Fruit fly (Drosophila melanogaster) whole organism, wandering third instar larva: ENCODE data around the gene Tpst.

ENCODE experiments used
- Abd-B ChIP-seq: fragments of >200 bp; optimal IDR thresholded peaks from 2 replicates; lab custom pipeline; 2017; ENCODE audit warnings: missing biosample characterization, missing genetic modification characterization
- CG32264 ChIP-seq: fragments of 200-800 bp; sonication (Bioruptor generic); optimal IDR thresholded peaks from 2 replicates; lab custom pipeline; 2016; ENCODE audit warnings: missing biosample characterization, missing genetic modification characterization
- CrebA ChIP-seq: fragments of 200-800 bp; sonication (Bioruptor generic); optimal IDR thresholded peaks from 2 replicates; lab custom pipeline; 2016; ENCODE audit warnings: missing biosample characterization, mild to moderate bottlenecking, missing genetic modification characterization, borderline replicate concordance
- Dif ChIP-seq: fragments of 200-275, 200-300 bp; sonication (Bioruptor generic); optimal IDR thresholded peaks from 2 replicates; lab custom pipeline; 2018; ENCODE audit warnings: missing biosample characterization, missing genetic modification characterization; ENCODE audit not compliant: partially characterized antibody
- GATAd ChIP-seq: sonication (Bioruptor generic); optimal IDR thresholded peaks from 2 replicates; lab custom pipeline; 2016; ENCODE audit warnings: missing biosample characterization, missing genetic modification characterization
- HLH106 ChIP-seq: fragments of 200-800 bp; optimal IDR thresholded peaks from 3 replicates; lab custom pipeline; 2019; ENCODE audit warnings: missing biosample characterization, mild to moderate bottlenecking, missing genetic modification characterization, moderate library complexity
- Hnf4 ChIP-seq: fragments of 200-800 bp; sonication (Bioruptor generic); optimal IDR thresholded peaks from 2 replicates; lab custom pipeline; 2016; ENCODE audit warnings: missing biosample characterization, mild to moderate bottlenecking, missing genetic modification characterization
- Hr83 ChIP-seq: fragments of 200-300 bp; sonication (Bioruptor generic); optimal IDR thresholded peaks from 2 replicates; lab custom pipeline; 2016; ENCODE audit warnings: missing biosample characterization, mild to moderate bottlenecking, missing genetic modification characterization, moderate library complexity; ENCODE audit not compliant: poor library complexity, severe bottlenecking
- Jra ChIP-seq: sonication (Bioruptor generic); optimal IDR thresholded peaks from 2 replicates; lab custom pipeline; 2016; ENCODE audit warnings: missing biosample characterization, missing genetic modification characterization
- Mio ChIP-seq: sonication (Bioruptor generic); optimal IDR thresholded peaks from 2 replicates; lab custom pipeline; 2016; ENCODE audit warnings: missing biosample characterization, missing genetic modification characterization
- Myc ChIP-seq: fragments of >200 bp; optimal IDR thresholded peaks from 2 replicates; lab custom pipeline; 2017
- N ChIP-seq: fragments of >200 bp; optimal IDR thresholded peaks from 2 replicates; lab custom pipeline; 2018; ENCODE audit warnings: missing biosample characterization, missing external identifiers, missing genetic modification characterization
- Rel ChIP-seq, 2 experiments: fragments of 200-800 bp; sonication (Bioruptor generic) in 1 of 2; optimal IDR thresholded peaks; 2 replicates in 1 of 2; 3 replicates in 1 of 2; lab custom pipeline; 2016 to 2019; ENCODE audit warnings: mild to moderate bottlenecking in 2 of 2, missing biosample characterization in 2 of 2, missing genetic modification characterization in 2 of 2, moderate library complexity in 1 of 2
- Sp1 ChIP-seq: fragments of 200-800 bp; sonication (Bioruptor generic); optimal IDR thresholded peaks from 3 replicates; lab custom pipeline; 2019; ENCODE audit warnings: missing biosample characterization, mild to moderate bottlenecking, missing genetic modification characterization, moderate library complexity
- Vsx2 ChIP-seq: fragments of 200-300, 225-300 bp; sonication (Bioruptor generic); optimal IDR thresholded peaks from 2 replicates; lab custom pipeline; 2018; ENCODE audit warnings: missing biosample characterization, missing genetic modification characterization; ENCODE audit not compliant: partially characterized antibody
- br ChIP-seq: fragments of 200-800 bp; sonication (Bioruptor generic); optimal IDR thresholded peaks from 2 replicates; lab custom pipeline; 2016; ENCODE audit warnings: missing biosample characterization, missing genetic modification characterization
- brk ChIP-seq: fragments of 200-800 bp; sonication (Bioruptor generic); optimal IDR thresholded peaks from 2 replicates; lab custom pipeline; 2016; ENCODE audit warnings: missing biosample characterization, mild to moderate bottlenecking, missing genetic modification characterization
- dl ChIP-seq, 2 experiments: fragments of 175-275, 200-275 bp in 1 of 2; fragments of 200-275 bp in 1 of 2; sonication (Bioruptor generic); optimal IDR thresholded peaks; lab custom pipeline; 2018; ENCODE audit warnings: mild to moderate bottlenecking in 2 of 2, missing biosample characterization in 2 of 2, missing genetic modification characterization in 2 of 2, moderate library complexity in 2 of 2; ENCODE audit not compliant: partially characterized antibody in 2 of 2, insufficient read depth in 1 of 2
- dmrt93B ChIP-seq: fragments of 200-800 bp; sonication (Bioruptor generic); optimal IDR thresholded peaks from 2 replicates; lab custom pipeline; 2018; ENCODE audit warnings: missing biosample characterization, mild to moderate bottlenecking, missing genetic modification characterization
- dsf ChIP-seq: sonication (Bioruptor generic); optimal IDR thresholded peaks from 2 replicates; lab custom pipeline; 2016; ENCODE audit warnings: missing biosample characterization, missing genetic modification characterization, borderline replicate concordance
- ey ChIP-seq: fragments of 200-800 bp; sonication (Bioruptor generic); optimal IDR thresholded peaks from 2 replicates; lab custom pipeline; 2016; ENCODE audit warnings: missing biosample characterization, missing genetic modification characterization
- foxo ChIP-seq, 2 experiments: fragments of 200-800 bp; sonication (Bioruptor generic); optimal IDR thresholded peaks; 2 replicates in 1 of 2; 3 replicates in 1 of 2; lab custom pipeline; 2016 to 2017; ENCODE audit warnings: missing biosample characterization in 2 of 2, missing genetic modification characterization in 2 of 2
- fru ChIP-seq: fragments of 200-800 bp; sonication (Bioruptor generic); optimal IDR thresholded peaks from 3 replicates; lab custom pipeline; 2016; ENCODE audit warnings: missing biosample characterization, mild to moderate bottlenecking, missing genetic modification characterization
- h ChIP-seq: fragments of 200-800 bp; sonication (Bioruptor generic); optimal IDR thresholded peaks from 3 replicates; lab custom pipeline; 2016; ENCODE audit warnings: missing biosample characterization, mild to moderate bottlenecking, missing genetic modification characterization
- jim ChIP-seq: fragments of 175-275, 200-325 bp; sonication (Bioruptor generic); optimal IDR thresholded peaks from 2 replicates; lab custom pipeline; 2016; ENCODE audit warnings: missing biosample characterization, mild to moderate bottlenecking, missing genetic modification characterization
- lola ChIP-seq: fragments of >200 bp; optimal IDR thresholded peaks from 2 replicates; lab custom pipeline; 2017; ENCODE audit warnings: missing biosample characterization, missing genetic modification characterization
- pan ChIP-seq: fragments of >200 bp; optimal IDR thresholded peaks from 2 replicates; lab custom pipeline; 2017
- rgr ChIP-seq: fragments of 200-800 bp; sonication (Bioruptor generic); optimal IDR thresholded peaks from 3 replicates; lab custom pipeline; 2016; ENCODE audit warnings: missing biosample characterization, mild to moderate bottlenecking, missing genetic modification characterization
- sage ChIP-seq: fragments of 200-800 bp; sonication (Bioruptor generic); optimal IDR thresholded peaks from 2 replicates; lab custom pipeline; 2016; ENCODE audit warnings: missing biosample characterization, mild to moderate bottlenecking, missing genetic modification characterization
- sv ChIP-seq: fragments of 200-800 bp; sonication (Bioruptor generic); optimal IDR thresholded peaks from 3 replicates; lab custom pipeline; 2016; ENCODE audit warnings: missing biosample characterization, missing genetic modification characterization
- tai ChIP-seq: sonication (Bioruptor generic); optimal IDR thresholded peaks from 2 replicates; lab custom pipeline; 2016; ENCODE audit warnings: missing biosample characterization, missing genetic modification characterization
- usp ChIP-seq: fragments of >200 bp; optimal IDR thresholded peaks from 2 replicates; lab custom pipeline; 2017; ENCODE audit warnings: missing biosample characterization, missing genetic modification characterization

Tpst gene

dm6 chrX:13627855-13628254, 64.2 kb downstream of the Tpst start:
- TF ChIP-seq Myc (lab: Kevin White, UChicago), result no peak
- TF ChIP-seq Hnf4 (GFP tag; lab: Kevin White, UChicago), result no peak
- no peak for TF ChIP-seq GATAd

dm6 chrX:13629414-13629813, 65.8 kb downstream of the Tpst start:
- TF ChIP-seq h (GFP tag; lab: Kevin White, UChicago), result no peak
- no peak for TF ChIP-seq Vsx2 (GFP tag; lab: Kevin White, UChicago)
- no peak for TF ChIP-seq foxo (GFP tag; optimal IDR thresholded peaks at IDR 0.05; lab: Kevin White, UChicago)
- TF ChIP-seq Sp1 (GFP tag; lab: Kevin White, UChicago), result peak; percentile 14
- peak; percentile 14 for TF ChIP-seq rgr (GFP tag; lab: Kevin White, UChicago)
- TF ChIP-seq tai (GFP tag; lab: Kevin White, UChicago), result no peak
- no peak for TF ChIP-seq dmrt93B (GFP tag; lab: Kevin White, UChicago)
- no peak for TF ChIP-seq ey
- no peak for TF ChIP-seq sage (GFP tag; lab: Kevin White, UChicago)
- no peak for TF ChIP-seq dl (GFP tag; optimal IDR thresholded peaks at IDR 0.05; lab: Kevin White, UChicago; ENCODE audit: insufficient read depth in 1 of 2, partially characterized antibody in 2 of 2)
- TF ChIP-seq Hnf4 (GFP tag; lab: Kevin White, UChicago), result no peak
- TF ChIP-seq Jra (GFP tag; lab: Kevin White, UChicago), result no peak
- TF ChIP-seq CrebA (GFP tag; lab: Kevin White, UChicago), result no peak
- no peak for TF ChIP-seq Rel (GFP tag; optimal IDR thresholded peaks at IDR 0.05; lab: Kevin White, UChicago)
- TF ChIP-seq Rel (tag; optimal IDR thresholded peaks at IDR 0.05; lab: Kevin White, UChicago), result peak; percentile 76
- no peak for TF ChIP-seq usp (GFP tag; lab: Kevin White, UChicago)
- TF ChIP-seq pan, result no peak
- TF ChIP-seq br (GFP tag; lab: Kevin White, UChicago), result no peak
- no peak for TF ChIP-seq brk (GFP tag; lab: Kevin White, UChicago)
- no peak for TF ChIP-seq Mio
- TF ChIP-seq Dif (GFP tag; lab: Kevin White, UChicago), result no peak

dm6 chrX:13630290-13630900, 66.8 kb downstream of the Tpst start:
- no peak for TF ChIP-seq CrebA (GFP tag; lab: Kevin White, UChicago)
- no peak for TF ChIP-seq Rel (GFP tag; optimal IDR thresholded peaks at IDR 0.05; lab: Kevin White, UChicago)
- peak; percentile 95 for TF ChIP-seq Rel (tag; optimal IDR thresholded peaks at IDR 0.05; lab: Kevin White, UChicago)
- TF ChIP-seq dsf (GFP tag; lab: Kevin White, UChicago), result no peak
- peak in 1 of 2 experiments; percentile 50 for TF ChIP-seq foxo (GFP tag; optimal IDR thresholded peaks at IDR 0.05; lab: Kevin White, UChicago)
- TF ChIP-seq GATAd, result no peak
- TF ChIP-seq CG32264 (GFP tag; lab: Kevin White, UChicago), result no peak
- no peak for TF ChIP-seq usp (GFP tag; lab: Kevin White, UChicago)
- no peak for TF ChIP-seq dl (GFP tag; optimal IDR thresholded peaks at IDR 0.05; lab: Kevin White, UChicago; ENCODE audit: insufficient read depth in 1 of 2, partially characterized antibody in 2 of 2)
- no peak for TF ChIP-seq Myc (lab: Kevin White, UChicago)
- TF ChIP-seq Hr83 (GFP tag; lab: Kevin White, UChicago), result no peak
- TF ChIP-seq Sp1 (GFP tag; lab: Kevin White, UChicago), result no peak
- peak; percentile 21 for TF ChIP-seq fru (GFP tag; lab: Kevin White, UChicago)
- TF ChIP-seq ey, result peak; percentile 25
- TF ChIP-seq h (GFP tag; lab: Kevin White, UChicago), result peak; percentile 20
- no peak for TF ChIP-seq sv (GFP tag; lab: Kevin White, UChicago)
- peak; percentile 13 for TF ChIP-seq Hnf4 (GFP tag; lab: Kevin White, UChicago)
- TF ChIP-seq N, result no peak
- TF ChIP-seq Abd-B (GFP tag; lab: Kevin White, UChicago), result no peak
- TF ChIP-seq rgr (GFP tag; lab: Kevin White, UChicago), result no peak
- TF ChIP-seq jim, result no peak
- TF ChIP-seq tai (GFP tag; lab: Kevin White, UChicago), result no peak
- no peak for TF ChIP-seq lola (GFP tag; lab: Kevin White, UChicago)
- no peak for TF ChIP-seq Vsx2 (GFP tag; lab: Kevin White, UChicago)
- no peak for TF ChIP-seq brk (GFP tag; lab: Kevin White, UChicago)
- no peak for TF ChIP-seq dmrt93B (GFP tag; lab: Kevin White, UChicago)

dm6 chrX:13632606-13633005, 69.0 kb downstream of the Tpst start:
- TF ChIP-seq Hnf4 (GFP tag; lab: Kevin White, UChicago), result peak; percentile 18
- no peak for TF ChIP-seq foxo (GFP tag; optimal IDR thresholded peaks at IDR 0.05; lab: Kevin White, UChicago)
- no peak for TF ChIP-seq dsf (GFP tag; lab: Kevin White, UChicago)
- no peak for TF ChIP-seq Sp1 (GFP tag; lab: Kevin White, UChicago)
- TF ChIP-seq HLH106 (tag; lab: Kevin White, UChicago), result no peak
